Worm (Caenorhabditis elegans): ENCODE measurements around the gene F47D12.6.

DNA sequence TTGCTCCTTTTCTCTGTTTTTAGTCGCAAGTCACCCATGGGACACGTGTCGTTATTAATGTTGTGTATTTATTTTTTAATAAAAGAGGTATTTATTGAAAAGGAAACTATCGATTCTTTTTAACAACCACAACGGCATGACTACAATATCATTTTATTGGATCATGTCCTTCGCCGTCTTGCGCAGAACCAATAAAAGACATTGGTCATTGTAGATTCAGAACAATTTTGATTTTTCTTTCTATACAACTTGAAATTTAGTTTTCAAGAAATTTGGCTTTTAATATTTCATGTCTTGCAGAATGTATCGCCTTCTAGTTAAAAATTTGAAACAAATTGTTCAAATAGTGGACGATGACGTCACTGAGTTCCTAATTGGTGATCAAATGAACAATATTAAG lies 35.6 kb downstream of the F47D12.6 start, which contains the start of gene amdh-1:
- TF ChIP-seq sox-4 (tag; optimal IDR thresholded peaks at IDR 0.05) = no peak
- no peak for TF ChIP-seq F13H6.1 (tag; optimal IDR thresholded peaks at IDR 0.05)
- no peak for TF ChIP-seq unc-42 (tag; optimal IDR thresholded peaks at IDR 0.05)
- TF ChIP-seq elt-4 (tag; optimal IDR thresholded peaks at IDR 0.05) = no peak
- no peak for TF ChIP-seq nfya-1 (tag; optimal IDR thresholded peaks at IDR 0.05)
- no peak for TF ChIP-seq ceh-9 (tag; optimal IDR thresholded peaks at IDR 0.05)
- TF ChIP-seq hlh-30 (tag; optimal IDR thresholded peaks at IDR 0.05; ENCODE audit: insufficient read depth) = no peak
- no peak for TF ChIP-seq lin-11 (tag; optimal IDR thresholded peaks at IDR 0.05)
- TF ChIP-seq elt-2 (tag; optimal IDR thresholded peaks at IDR 0.05) = no peak
- no peak for TF ChIP-seq ets-4 (tag; optimal IDR thresholded peaks at IDR 0.05)
- no peak for TF ChIP-seq zip-5 (tag; optimal IDR thresholded peaks at IDR 0.05)
- no peak for TF ChIP-seq pat-9 (tag; optimal IDR thresholded peaks at IDR 0.05)
- no peak for TF ChIP-seq fkh-6 (tag; optimal IDR thresholded peaks at IDR 0.05)
